Worm (Caenorhabditis elegans) whole organism, mixed stage, embryonic: ENCODE results near the gene sri-31.

ENCODE experiments used
- bed-3 ChIP-seq: fragments of 200-800 bp; sonication (Bioruptor generic); optimal IDR thresholded peaks from 3 replicates; lab custom pipeline; 2018; ENCODE audit warnings: mild to moderate bottlenecking, missing genetic modification characterization, moderate library complexity, missing compliant biosample characterization
- ceh-83 ChIP-seq: fragments of 200-800 bp; sonication (Bioruptor generic); optimal IDR thresholded peaks from 2 replicates; lab custom pipeline; 2018; ENCODE audit warnings: mild to moderate bottlenecking, missing genetic modification characterization, missing compliant biosample characterization
- ces-1 ChIP-seq: fragments of 150-350 bp; optimal IDR thresholded peaks from 2 replicates; lab custom pipeline; 2014; ENCODE audit warnings: missing biosample characterization, missing genetic modification reagents, missing genetic modification characterization
- elt-1 ChIP-seq: sonication (generic microtip); optimal IDR thresholded peaks from 2 replicates; lab custom pipeline; 2017; ENCODE audit warnings: missing genetic modification characterization, mild to moderate bottlenecking, missing compliant biosample characterization, antibody characterized with exemption, moderate library complexity, borderline replicate concordance; ENCODE audit not compliant: insufficient read depth
- elt-3 ChIP-seq: fragments of 150-350 bp; optimal IDR thresholded peaks from 2 replicates; lab custom pipeline; 2014; ENCODE audit warnings: missing biosample characterization, missing genetic modification characterization
- ham-2 ChIP-seq: fragments of 200-800 bp; sonication (Bioruptor generic); optimal IDR thresholded peaks from 2 replicates; lab custom pipeline; 2018; ENCODE audit warnings: mild to moderate bottlenecking, missing genetic modification characterization, missing compliant biosample characterization
- lin-13 ChIP-seq: fragments of 150-350 bp; optimal IDR thresholded peaks from 2 replicates; lab custom pipeline; 2014; ENCODE audit warnings: missing biosample characterization, missing genetic modification characterization
- lsy-2 ChIP-seq: fragments of 150-350 bp; optimal IDR thresholded peaks from 2 replicates; lab custom pipeline; 2014; ENCODE audit warnings: missing biosample characterization, missing genetic modification characterization
- nhr-76 ChIP-seq: sonication (generic microtip); optimal IDR thresholded peaks from 2 replicates; lab custom pipeline; 2017; ENCODE audit warnings: missing biosample characterization, missing genetic modification characterization
- pha-4 ChIP-seq: fragments of 150-350 bp; optimal IDR thresholded peaks from 2 replicates; lab custom pipeline; 2018; ENCODE audit warnings: missing biosample characterization, missing genetic modification reagents, missing genetic modification characterization
- snpc-4 ChIP-seq: fragments of 150-350 bp; optimal IDR thresholded peaks from 2 replicates; lab custom pipeline; 2014; ENCODE audit warnings: missing biosample characterization, missing genetic modification characterization
- unc-39 ChIP-seq: fragments of 150-350 bp; optimal IDR thresholded peaks from 2 replicates; lab custom pipeline; 2014; ENCODE audit warnings: missing biosample characterization, missing genetic modification characterization
- unc-62 ChIP-seq: fragments of 150-350 bp; optimal IDR thresholded peaks from 2 replicates; lab custom pipeline; 2014; ENCODE audit warnings: missing biosample characterization, missing genetic modification reagents, missing genetic modification characterization

DNA sequence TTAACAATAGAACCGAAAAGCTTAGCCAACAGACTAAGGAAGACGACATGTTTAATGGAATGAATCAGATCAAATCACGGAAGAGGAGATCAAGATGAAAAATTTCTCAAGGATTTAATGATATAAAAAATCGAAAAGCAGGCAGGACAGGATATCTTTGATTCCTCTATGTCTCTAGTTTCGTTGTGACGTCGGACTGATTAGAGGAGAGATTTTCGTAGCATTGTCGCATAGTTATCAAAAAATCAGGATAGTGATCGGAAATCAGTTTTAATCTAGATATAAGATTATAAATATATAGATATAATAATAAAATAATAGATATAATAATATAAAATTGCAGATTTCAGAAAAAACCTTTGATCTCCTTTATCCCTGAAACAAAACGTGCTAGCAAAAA, 7.4 kb upstream of the sri-31 start, which contains the start of gene B0454.8:
- TF ChIP-seq unc-62, result no peak
- TF ChIP-seq elt-3 (tag; lab: Kevin White, UChicago), result no peak
- no peak for TF ChIP-seq lin-13 (tag; lab: Kevin White, UChicago)
- no peak for TF ChIP-seq unc-39
- TF ChIP-seq snpc-4 (tag; lab: Kevin White, UChicago), result no peak
- no peak for TF ChIP-seq elt-1 (tag; lab: Kevin White, UChicago)
- no peak for TF ChIP-seq ces-1 (GFP tag; lab: Kevin White, UChicago)
- no peak for TF ChIP-seq ham-2 (GFP tag; lab: Kevin White, UChicago)
- no peak for TF ChIP-seq ceh-83 (GFP tag; lab: Kevin White, UChicago)
- TF ChIP-seq lsy-2 (tag; lab: Kevin White, UChicago), result no peak
- no peak for TF ChIP-seq pha-4 (tag; lab: Kevin White, UChicago)
- TF ChIP-seq nhr-76 (tag; lab: Kevin White, UChicago), result no peak
- TF ChIP-seq bed-3 (GFP tag; lab: Kevin White, UChicago), result no peak
